Fruit fly (Drosophila melanogaster): Measurements from ENCODE around the gene CG14280.

CG14280 gene

DNA sequence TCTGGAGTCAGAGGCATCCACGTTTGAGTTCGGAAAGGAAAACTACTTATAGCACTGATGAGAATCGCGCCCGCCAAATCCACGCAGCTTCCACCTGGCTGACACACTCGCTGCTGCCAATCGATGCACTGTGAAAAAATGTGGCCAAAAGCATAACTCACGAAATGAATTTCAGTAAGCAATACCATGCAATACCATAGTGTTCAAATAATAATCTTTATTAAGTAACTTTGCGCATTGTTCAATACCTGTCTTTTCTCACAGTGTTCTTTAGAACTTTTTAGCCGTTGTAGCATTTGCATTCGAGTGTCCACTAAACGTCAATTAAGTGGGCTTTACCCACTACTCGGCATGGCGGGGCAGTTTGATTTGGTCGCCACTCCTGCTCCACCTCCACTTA is 1.3 kb upstream of the CG14280 start:
- no peak for TF ChIP-seq CG17801 (GFP tag; optimal IDR thresholded peaks at IDR 0.05; ENCODE audit: partially characterized antibody)

DNA sequence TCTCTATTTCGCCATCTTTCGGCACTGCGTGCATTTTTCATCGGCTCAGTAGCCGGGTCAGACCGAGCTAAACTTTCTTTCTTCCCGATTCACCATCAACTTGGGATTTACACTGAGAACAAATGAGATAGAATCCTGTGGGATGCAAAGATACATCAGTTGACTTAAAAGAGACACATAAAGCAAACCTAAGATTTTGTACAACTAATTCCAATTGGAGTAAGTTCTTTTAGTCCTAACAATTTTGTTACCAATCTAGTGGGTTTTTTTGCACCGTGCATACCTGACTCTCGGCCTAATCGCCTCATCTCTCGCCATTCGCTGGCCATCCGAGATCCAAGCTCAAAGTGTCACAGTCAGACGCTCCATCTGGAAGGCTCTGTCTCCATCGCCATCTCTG is 8.2 kb downstream of the CG14280 start:
- no peak for TF ChIP-seq CG17801 (GFP tag; optimal IDR thresholded peaks at IDR 0.05; ENCODE audit: partially characterized antibody)

DNA sequence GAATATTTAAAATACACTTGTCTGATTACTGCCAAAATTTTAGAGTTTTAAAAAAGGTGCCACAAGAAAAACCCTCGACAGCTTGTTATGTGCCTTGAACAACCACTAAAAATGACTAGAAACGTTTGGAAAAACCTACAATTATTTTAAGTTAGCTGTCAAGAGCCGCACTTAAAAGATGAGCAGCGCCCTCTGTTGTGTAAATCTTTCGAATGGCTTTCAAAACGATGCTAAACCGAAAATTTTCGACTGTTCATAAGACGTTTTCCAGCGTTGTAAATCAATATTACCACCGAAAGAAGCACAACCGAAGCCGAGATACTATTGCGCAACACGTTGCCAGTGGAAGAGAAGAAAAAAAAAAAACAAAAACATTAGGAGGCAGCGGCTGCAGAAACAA is 14.5 kb downstream of the CG14280 start:
- no peak for TF ChIP-seq CG17801 (GFP tag; optimal IDR thresholded peaks at IDR 0.05; ENCODE audit: partially characterized antibody)

DNA sequence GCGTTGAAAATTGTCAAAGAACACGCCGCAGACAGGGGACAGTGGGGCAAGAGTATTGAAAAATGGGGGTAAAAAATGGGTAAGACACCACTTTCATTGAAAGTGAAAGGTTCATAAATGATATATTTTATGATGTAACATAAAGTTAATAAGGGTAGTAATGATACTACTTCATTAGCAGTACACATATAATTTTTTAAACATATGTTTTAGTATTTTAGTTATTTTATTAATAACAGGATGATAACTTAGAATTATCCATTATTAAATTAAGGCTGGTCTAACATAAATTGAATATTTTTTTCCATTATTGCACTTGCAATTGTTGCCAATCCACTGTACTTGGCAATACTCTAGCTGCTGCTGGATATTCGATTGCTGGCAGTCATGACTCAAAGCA is 17.5 kb downstream of the CG14280 start:
- no peak for TF ChIP-seq CG17801 (GFP tag; optimal IDR thresholded peaks at IDR 0.05; ENCODE audit: partially characterized antibody)

DNA sequence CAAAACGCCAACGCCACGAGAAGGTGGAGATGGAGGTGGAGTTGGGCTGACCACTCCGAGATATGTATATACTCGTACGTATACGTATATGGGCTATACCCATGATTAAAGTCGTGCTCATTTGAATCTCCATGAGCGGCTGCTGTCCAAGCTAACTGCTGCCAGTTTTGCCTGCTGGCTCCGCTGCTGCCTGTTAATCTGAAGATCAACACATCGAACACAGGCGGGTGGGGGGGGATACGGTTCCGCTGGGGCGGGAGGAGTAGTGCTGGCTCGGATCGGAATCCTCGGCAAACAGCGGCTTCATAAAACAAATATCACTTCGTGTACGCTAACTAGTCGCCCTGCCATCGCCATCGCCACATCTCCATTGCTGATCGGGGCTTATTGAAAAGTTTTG is 19.6 kb downstream of the CG14280 start:
- TF ChIP-seq CG17801 (GFP tag; optimal IDR thresholded peaks at IDR 0.05; ENCODE audit: partially characterized antibody): no peak

DNA sequence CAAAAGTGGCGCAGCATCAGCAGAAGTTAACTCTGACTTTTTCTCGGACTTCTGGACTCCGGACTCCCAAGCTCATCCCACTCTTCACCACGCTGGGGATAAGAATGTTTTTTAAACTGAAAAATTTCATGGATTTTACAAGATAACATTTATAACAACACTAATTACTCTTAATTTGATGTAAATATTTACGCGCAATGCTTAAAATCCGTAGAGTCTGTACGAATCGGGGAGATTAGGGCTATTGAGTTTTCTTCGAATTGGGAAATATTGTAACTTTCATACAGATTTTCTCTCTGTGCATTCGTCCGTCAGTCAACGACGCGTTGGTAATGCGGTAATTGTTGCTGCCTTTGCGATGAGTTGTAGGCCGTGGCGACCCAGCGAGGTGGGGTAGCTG is 25.7 kb downstream of the CG14280 start:
- no peak for TF ChIP-seq CG17801 (GFP tag; optimal IDR thresholded peaks at IDR 0.05; ENCODE audit: partially characterized antibody)

DNA sequence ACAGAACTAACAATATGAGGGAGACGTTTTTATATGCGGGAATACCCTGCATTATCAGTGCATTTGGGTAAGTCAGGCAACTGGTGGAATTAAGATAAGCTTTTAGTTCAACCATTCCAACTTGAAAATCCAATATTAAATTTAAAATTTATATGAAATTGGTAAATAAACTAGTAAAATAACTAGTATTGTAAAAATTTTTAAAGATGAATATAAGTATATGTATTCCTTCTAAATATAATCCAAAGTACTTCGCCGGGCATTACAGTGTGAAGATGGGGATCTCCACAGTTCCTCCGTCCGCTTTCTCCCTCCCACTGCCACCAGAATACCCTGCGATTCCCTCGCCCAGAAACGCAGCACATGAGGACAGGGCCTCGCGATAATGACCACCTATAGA is 26.3 kb downstream of the CG14280 start:
- no peak for TF ChIP-seq CG17801 (GFP tag; optimal IDR thresholded peaks at IDR 0.05; ENCODE audit: partially characterized antibody)

DNA sequence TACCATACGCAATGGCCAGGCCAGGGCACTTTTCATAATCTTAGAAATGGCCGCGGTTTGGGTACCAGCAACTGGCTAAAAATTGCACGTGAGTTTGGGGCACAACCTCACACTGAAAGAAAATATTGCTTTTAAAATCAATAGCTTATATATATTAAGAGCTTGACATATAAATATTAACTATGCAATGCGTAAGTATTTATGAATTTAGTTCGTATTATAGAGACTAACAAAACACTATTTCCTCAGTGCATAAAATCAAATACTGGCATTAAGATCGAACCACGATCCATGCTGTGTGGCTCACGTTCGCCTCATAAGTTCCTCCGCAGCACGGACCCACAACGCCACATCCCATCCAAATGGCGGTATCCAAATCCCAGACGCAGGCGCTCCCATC is 26.9 kb downstream of the CG14280 start:
- no peak for TF ChIP-seq CG17801 (GFP tag; optimal IDR thresholded peaks at IDR 0.05; ENCODE audit: partially characterized antibody)

DNA sequence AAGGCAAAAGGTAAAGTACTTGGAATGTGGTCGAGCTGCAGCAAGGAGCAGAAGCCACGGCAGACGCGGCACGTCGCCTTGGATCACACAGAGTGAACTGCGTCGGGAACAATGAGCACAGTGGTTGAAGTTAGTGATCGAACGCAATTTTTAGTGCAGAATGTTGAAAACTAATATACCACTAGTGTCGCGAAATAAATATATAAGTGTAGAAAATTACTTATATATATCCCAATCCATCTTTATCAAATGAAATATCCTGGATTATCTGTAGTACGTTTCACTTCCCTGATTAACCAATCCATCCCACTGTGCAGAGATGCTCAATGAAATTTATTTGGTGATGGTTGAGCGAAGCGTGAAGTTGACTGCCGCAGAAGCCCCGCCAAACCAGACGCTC is 29.9 kb downstream of the CG14280 start:
- TF ChIP-seq CG17801 (GFP tag; optimal IDR thresholded peaks at IDR 0.05; ENCODE audit: partially characterized antibody): no peak

DNA sequence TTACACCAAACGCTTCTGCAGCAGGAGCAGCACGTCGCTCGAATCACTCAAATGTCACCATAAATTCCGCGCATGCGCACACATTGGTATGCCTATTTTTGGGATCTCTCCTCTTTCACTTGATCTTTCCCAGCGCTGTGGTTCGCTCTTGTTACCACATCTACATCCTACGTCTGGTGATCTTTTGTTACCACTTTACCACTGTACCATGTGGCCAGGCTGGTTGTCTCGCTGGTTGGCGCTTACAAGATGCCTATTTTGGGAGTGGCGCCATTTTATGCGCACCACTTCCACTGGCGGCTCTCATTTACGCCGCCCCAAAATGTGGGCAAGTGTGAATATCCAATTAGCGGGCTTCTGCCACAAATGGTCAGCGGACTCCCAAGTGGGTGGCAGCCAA is 31.1 kb downstream of the CG14280 start:
- TF ChIP-seq CG17801 (GFP tag; optimal IDR thresholded peaks at IDR 0.05; ENCODE audit: partially characterized antibody): no peak

DNA sequence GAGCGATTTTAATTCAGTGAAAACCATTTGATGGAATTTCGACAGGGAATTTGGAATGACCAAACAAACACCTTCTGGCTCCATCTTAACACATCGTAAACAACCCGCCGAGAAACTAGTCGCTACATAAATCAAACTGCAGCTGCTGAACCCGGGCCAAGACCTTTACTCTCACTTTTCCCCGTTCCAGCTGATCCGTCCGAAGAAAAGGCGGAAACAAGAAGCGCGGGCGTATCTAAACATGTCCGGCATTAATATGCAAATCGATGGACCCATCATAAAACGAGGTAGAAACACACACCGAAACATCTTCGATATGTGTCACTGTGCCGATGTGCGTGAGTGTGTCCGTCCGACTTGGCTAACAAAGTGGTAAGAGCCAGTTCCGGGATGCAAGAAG is 36.4 kb downstream of the CG14280 start:
- no peak for TF ChIP-seq CG17801 (GFP tag; optimal IDR thresholded peaks at IDR 0.05; ENCODE audit: partially characterized antibody)

DNA sequence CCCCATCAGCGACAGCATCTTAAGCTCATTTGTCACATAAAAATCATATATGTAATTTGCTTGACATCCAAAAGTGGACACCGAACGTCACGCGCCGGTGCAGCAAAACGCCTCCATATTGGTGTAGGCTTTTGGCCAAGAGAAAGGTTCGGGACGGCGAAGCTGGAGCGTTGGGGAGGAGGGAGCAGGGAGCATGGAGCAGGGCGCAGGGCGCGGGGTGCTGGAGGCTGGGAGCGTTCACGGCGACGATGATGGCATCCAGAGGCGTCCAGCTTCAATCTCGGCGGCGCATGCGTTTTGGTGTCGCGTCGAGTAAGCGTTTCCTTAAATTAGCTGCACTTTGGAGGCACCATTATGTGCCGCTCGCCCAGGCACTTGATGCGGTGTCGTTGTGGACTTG is 37.3 kb downstream of the CG14280 start:
- TF ChIP-seq CG17801 (GFP tag; optimal IDR thresholded peaks at IDR 0.05; ENCODE audit: partially characterized antibody): no peak

DNA sequence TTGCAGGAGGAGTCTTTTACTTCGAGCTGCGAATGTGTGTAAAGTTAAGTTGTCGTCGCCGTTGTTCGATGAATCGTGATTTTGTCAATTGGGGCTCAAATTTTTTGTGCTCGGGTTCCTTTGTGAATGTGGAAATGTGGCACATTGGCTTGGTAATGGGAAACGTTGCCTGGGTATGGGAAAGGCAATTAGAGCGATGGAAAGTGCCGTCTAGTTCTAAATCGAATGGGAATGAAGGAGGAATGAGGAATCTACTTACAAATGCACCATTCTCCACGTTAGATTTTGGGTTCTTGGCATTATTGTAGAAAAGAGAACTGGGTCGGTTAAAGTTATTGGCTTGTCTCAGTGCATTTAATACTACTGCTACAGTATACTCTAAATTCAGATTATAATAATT is 41.0 kb downstream of the CG14280 start, which contains the start of gene CG44174:
Gene CG44174 (minus strand): TSS at position 101 of the 400 bp plus-strand sequence.
- no peak for TF ChIP-seq CG17801 (GFP tag; optimal IDR thresholded peaks at IDR 0.05; ENCODE audit: partially characterized antibody)

DNA sequence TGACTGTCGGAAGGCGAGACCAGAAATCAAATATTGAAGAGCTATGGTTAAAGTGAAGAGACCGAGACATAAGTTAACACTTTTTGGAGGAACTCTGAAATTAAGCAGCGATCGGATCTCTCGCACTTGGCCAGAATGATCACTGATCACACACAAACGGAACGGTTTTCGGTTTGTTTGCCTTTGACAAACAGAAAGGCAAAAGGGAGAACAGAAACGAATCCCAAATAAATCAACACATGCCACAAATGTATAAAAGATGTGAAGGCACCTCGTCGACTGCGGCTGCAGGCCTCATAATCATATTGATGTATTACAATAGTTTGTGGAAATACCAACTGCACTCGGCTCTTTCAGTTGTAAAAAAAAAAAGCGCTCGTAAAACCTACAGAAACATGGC is 41.6 kb downstream of the CG14280 start:
- no peak for TF ChIP-seq CG17801 (GFP tag; optimal IDR thresholded peaks at IDR 0.05; ENCODE audit: partially characterized antibody)

DNA sequence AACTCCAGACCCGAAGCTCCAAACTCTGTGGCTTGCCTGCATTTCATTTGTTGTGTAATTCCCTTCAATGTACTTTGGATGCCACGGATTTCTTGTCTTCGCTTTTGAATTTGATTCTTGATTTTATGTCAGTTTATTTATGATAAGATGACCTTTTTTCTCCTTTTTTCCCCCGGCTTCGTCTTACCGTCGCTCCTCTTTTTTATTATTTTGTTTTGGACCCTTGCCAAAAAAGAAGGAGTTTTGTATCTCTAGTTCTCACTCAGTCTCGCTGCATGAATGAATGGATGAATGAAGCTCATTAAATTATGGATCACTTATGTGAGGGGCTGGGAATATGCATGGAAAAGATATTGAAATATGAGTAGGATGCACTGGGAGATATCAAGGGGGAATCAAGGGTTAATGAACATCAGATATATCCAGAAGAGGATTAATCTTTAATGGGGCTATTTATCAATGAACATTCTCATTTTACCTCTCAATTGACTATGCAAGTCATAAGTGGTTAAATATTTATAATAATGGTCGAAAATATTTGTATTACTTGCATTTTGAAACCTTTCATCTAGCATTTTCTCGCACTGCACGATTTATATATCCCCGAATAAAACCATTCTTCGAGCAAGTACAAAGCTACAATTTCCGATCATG is 43.3 kb downstream of the CG14280 start:
- TF ChIP-seq CG17801 (GFP tag; optimal IDR thresholded peaks at IDR 0.05; ENCODE audit: partially characterized antibody): no peak

DNA sequence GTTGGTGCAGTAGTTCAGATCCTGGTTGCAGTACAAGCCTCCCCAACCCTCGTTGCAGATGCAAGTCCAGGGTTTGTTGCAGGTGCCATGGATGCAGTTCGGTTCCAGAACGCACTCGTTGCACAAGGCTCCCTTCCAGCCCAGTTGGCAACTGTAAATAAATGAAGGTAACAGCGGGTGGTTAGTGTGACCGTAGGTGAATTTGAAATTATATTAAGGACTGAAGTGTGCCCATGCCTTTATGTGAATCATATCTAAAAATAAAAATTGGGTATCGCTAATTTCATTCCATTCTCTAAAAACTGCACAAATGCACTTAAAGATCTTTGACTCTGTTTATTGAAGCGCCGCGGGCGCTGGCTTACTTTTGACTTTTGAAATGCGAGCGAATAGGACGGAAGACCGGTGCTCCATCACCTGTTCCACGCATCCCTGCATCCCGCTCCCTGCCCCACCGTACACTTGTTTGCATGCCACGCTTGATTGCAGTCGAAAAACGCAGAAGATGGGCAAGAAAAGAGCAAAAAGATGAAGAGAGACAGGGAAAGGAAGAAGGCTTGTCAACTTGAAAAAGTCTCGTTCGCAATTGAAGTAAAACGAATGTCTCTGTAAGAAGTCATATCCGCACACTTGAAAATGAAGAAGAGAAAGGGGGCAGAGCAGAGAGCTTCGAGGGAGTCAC is 50.0 kb downstream of the CG14280 start:
- TF ChIP-seq CG17801 (GFP tag; optimal IDR thresholded peaks at IDR 0.05; ENCODE audit: partially characterized antibody): no peak
